Fruit fly (Drosophila melanogaster): ENCODE data around the gene Jon65Aii.

The Jon65Aii gene

DNA sequence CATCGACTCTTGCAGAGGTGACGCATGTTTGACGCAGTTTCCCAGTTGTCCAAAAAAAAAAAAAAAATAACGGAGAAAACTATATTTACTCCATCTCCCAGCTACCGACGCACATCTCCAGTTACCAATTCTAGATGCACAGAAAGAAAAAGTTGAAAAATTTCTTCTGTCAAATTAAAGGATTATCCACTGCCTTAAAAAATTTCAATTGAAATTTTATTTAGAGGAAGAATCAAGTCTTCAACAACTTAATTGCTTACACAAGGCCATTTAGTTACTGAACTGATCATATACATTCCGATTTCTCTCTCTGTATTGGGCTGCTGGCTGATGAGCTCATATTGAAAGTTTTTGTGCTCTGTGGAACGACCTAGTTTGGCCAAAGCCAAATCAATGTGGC is 33.9 kb downstream of the Jon65Aii start (continued):
- no peak for TF ChIP-seq gce (GFP tag; IDR thresholded peaks at IDR 0.05)
- TF ChIP-seq pzg (GFP tag; optimal IDR thresholded peaks at IDR 0.05): no peak
- TF ChIP-seq Bgb (GFP tag; IDR thresholded peaks at IDR 0.05; ENCODE audit: partially characterized antibody): no peak
- TF ChIP-seq trh (GFP tag; optimal IDR thresholded peaks at IDR 0.05): no peak
- TF ChIP-seq az2 (GFP tag; optimal IDR thresholded peaks at IDR 0.05): peak; percentile 37
- no peak for TF ChIP-seq CG8281 (tag; optimal IDR thresholded peaks at IDR 0.05)
- TF ChIP-seq jigr1 (GFP tag; IDR thresholded peaks at IDR 0.05): no peak
- TF ChIP-seq HmgZ (tag; optimal IDR thresholded peaks at IDR 0.05): peak; percentile 20
- TF ChIP-seq nom (GFP tag; optimal IDR thresholded peaks at IDR 0.05): no peak
- no peak for TF ChIP-seq eyg (GFP tag; optimal IDR thresholded peaks at IDR 0.05)
- TF ChIP-seq CG12104 (GFP tag; optimal IDR thresholded peaks at IDR 0.05): no peak
- TF ChIP-seq CG4282 (GFP tag; optimal IDR thresholded peaks at IDR 0.05): no peak
- no peak for TF ChIP-seq Trl (optimal IDR thresholded peaks at IDR 0.05)
- TF ChIP-seq Trl (GFP tag; optimal IDR thresholded peaks at IDR 0.05): no peak
- no peak for TF ChIP-seq sna (GFP tag; IDR thresholded peaks at IDR 0.05; ENCODE audit: partially characterized antibody)
- TF ChIP-seq dati (GFP tag; IDR thresholded peaks at IDR 0.05): no peak
- TF ChIP-seq Doc3 (GFP tag; IDR thresholded peaks at IDR 0.05; ENCODE audit: partially characterized antibody): no peak
- no peak for TF ChIP-seq shn (GFP tag; optimal IDR thresholded peaks at IDR 0.05)
- TF ChIP-seq CG2712 (tag; optimal IDR thresholded peaks at IDR 0.05): peak; percentile 15
- no peak for TF ChIP-seq tap (tag; optimal IDR thresholded peaks at IDR 0.05)
- no peak for TF ChIP-seq CG13894 (tag; optimal IDR thresholded peaks at IDR 0.05)
- peak; percentile 49 for TF ChIP-seq Sox102F (GFP tag; optimal IDR thresholded peaks at IDR 0.05)
- TF ChIP-seq CG10462 (GFP tag; optimal IDR thresholded peaks at IDR 0.05): no peak
- peak; percentile 9 for TF ChIP-seq CG12659 (GFP tag; optimal IDR thresholded peaks at IDR 0.05)
- TF ChIP-seq croc (GFP tag; conservative IDR thresholded peaks at IDR 0.05): peak; percentile 44; the same call in 1 of the 3 replicates
- TF ChIP-seq CG12236 (GFP tag; optimal IDR thresholded peaks at IDR 0.05): no peak
- TF ChIP-seq prd (optimal IDR thresholded peaks at IDR 0.05): no peak
- peak; percentile 45; the same call in 1 of the 3 replicates for TF ChIP-seq prd (GFP tag; IDR thresholded peaks at IDR 0.05)
- TF ChIP-seq CG7963 (GFP tag; IDR thresholded peaks at IDR 0.05; ENCODE audit: partially characterized antibody): no peak
- no peak for TF ChIP-seq CG6854 (GFP tag; optimal IDR thresholded peaks at IDR 0.05)
- TF ChIP-seq Vsx1 (GFP tag; optimal IDR thresholded peaks at IDR 0.05): no peak
- no peak for TF ChIP-seq CG8089 (GFP tag; optimal IDR thresholded peaks at IDR 0.05)
- TF ChIP-seq NfI (GFP tag; optimal IDR thresholded peaks at IDR 0.05): peak; percentile 39
- TF ChIP-seq CG18262 (tag; optimal IDR thresholded peaks at IDR 0.05): no peak
- no peak for TF ChIP-seq kay (GFP tag; optimal IDR thresholded peaks at IDR 0.05)
- TF ChIP-seq twi (tag; optimal IDR thresholded peaks at IDR 0.05): no peak
- TF ChIP-seq Dip3 (GFP tag; optimal IDR thresholded peaks at IDR 0.05): peak; percentile 3
- no peak for TF ChIP-seq sens-2 (GFP tag; IDR thresholded peaks at IDR 0.05)
- TF ChIP-seq tx (GFP tag; optimal IDR thresholded peaks at IDR 0.05): no peak
- peak; percentile 47 for TF ChIP-seq CG30403 (GFP tag; optimal IDR thresholded peaks at IDR 0.05)
- TF ChIP-seq odd (GFP tag; optimal IDR thresholded peaks at IDR 0.05): no peak
- no peak for TF ChIP-seq CG10654 (GFP tag; optimal IDR thresholded peaks at IDR 0.05)
- TF ChIP-seq CG2116 (GFP tag; optimal IDR thresholded peaks at IDR 0.05): no peak
- peak; percentile 70 for TF ChIP-seq gem (tag; optimal IDR thresholded peaks at IDR 0.05)
- TF ChIP-seq gcm2 (GFP tag; optimal IDR thresholded peaks at IDR 0.05): no peak
- TF ChIP-seq CG14050 (GFP tag; IDR thresholded peaks at IDR 0.05): peak; percentile 11; the same call in 1 of the 3 replicates
- TF ChIP-seq ci (GFP tag; IDR thresholded peaks at IDR 0.05): no peak
- TF ChIP-seq emc (GFP tag; optimal IDR thresholded peaks at IDR 0.05): no peak
- no peak for TF ChIP-seq CG7271 (tag; optimal IDR thresholded peaks at IDR 0.05)
- TF ChIP-seq Dip2 (GFP tag; IDR thresholded peaks at IDR 0.05): no peak
- no peak for TF ChIP-seq cas (GFP tag; IDR thresholded peaks at IDR 0.05)
- no peak for TF ChIP-seq CG9437 (GFP tag; optimal IDR thresholded peaks at IDR 0.05)
- peak; percentile 14 for TF ChIP-seq CG7786 (GFP tag; optimal IDR thresholded peaks at IDR 0.05)

All from whole organism, embryonic.